Worm (Caenorhabditis elegans): Measurements from ENCODE around the gene mab-9.

- no peak for TF ChIP-seq skn-1 (tag; optimal IDR thresholded peaks at IDR 0.05)
- TF ChIP-seq elt-1 (tag; optimal IDR thresholded peaks at IDR 0.05), result no peak
- no peak for TF ChIP-seq lin-13 (GFP tag; optimal IDR thresholded peaks at IDR 0.05)
- no peak for TF ChIP-seq nhr-11 (tag; optimal IDR thresholded peaks at IDR 0.05)
- no peak for TF ChIP-seq peb-1 (tag; optimal IDR thresholded peaks at IDR 0.05)
- no peak for TF ChIP-seq unc-55 (GFP tag; optimal IDR thresholded peaks at IDR 0.05)
- TF ChIP-seq egl-27 (tag; optimal IDR thresholded peaks at IDR 0.05), result no peak
- TF ChIP-seq unc-62 (GFP tag; optimal IDR thresholded peaks at IDR 0.05), result no peak
- no peak for TF ChIP-seq aly-2 (tag; optimal IDR thresholded peaks at IDR 0.05)
- no peak for TF ChIP-seq nhr-25 (tag; optimal IDR thresholded peaks at IDR 0.05)
- TF ChIP-seq F13H6.1 (tag; optimal IDR thresholded peaks at IDR 0.05), result no peak
- TF ChIP-seq lin-39 (tag; optimal IDR thresholded peaks at IDR 0.05), result no peak
- TF ChIP-seq nhr-21 (tag; optimal IDR thresholded peaks at IDR 0.05), result no peak
- TF ChIP-seq nhr-77 (tag; optimal IDR thresholded peaks at IDR 0.05), result no peak
These were observed 40.4 kb downstream of the mab-9 start, which contains the start of the genes C09E8.1 and C09E8.6 for ce11 chrII:556185-556584.

Measured in whole organism, L2 larva.